Worm (Caenorhabditis elegans): ENCODE results near the gene ZC302.3.

DNA sequence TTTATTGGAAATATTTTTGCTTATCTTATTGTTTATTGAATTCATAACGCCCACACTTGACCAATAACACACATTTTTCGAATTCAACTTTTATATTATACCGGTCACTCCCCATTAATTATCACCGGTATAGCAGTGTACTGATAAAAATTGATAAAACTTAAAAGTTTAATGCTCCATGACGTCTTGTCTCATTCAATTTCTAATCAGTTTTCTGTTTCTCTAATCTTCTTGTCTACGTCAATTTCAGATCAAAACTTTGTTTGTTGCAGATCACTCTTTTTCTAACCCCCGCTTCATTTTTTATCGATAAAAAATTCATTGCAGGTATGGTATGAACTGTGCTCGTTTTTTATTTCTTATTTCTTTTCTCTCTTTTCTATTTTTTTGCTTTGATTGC, 47.5 kb downstream of the ZC302.3 start:
- no peak for TF ChIP-seq lsy-2 (tag; optimal IDR thresholded peaks at IDR 0.05)
- TF ChIP-seq unc-39 (tag; optimal IDR thresholded peaks at IDR 0.05): no peak

Data from whole organism, L2 larva.